8 worm cellular contexts compared by ENCODE assay signal in genomic region chrII:6046023-6046631, ce11.
TF ChIP-seq lines count a peak whose summit lies in the region.

No protein-coding gene starts in this region.

TF ChIP-seq in whole organism, L1 larva, 84 proteins besides CTCF, POLR2A, EP300 and RAD21 (continues in another document):
- TF ChIP-seq irx-1 (tag; optimal IDR thresholded peaks at IDR 0.05; lab: Kevin White, UChicago) (no peak), sptf-1 (tag; optimal IDR thresholded peaks at IDR 0.05; lab: Kevin White, UChicago) (no peak), elt-2 (tag; optimal IDR thresholded peaks at IDR 0.05; lab: Kevin White, UChicago) (no peak), lir-3 (tag; optimal IDR thresholded peaks at IDR 0.05; lab: Kevin White, UChicago; ENCODE audit: poor library complexity) (no peak), fkh-8 (tag; optimal IDR thresholded peaks at IDR 0.05; lab: Kevin White, UChicago) (no peak), fkh-4 (tag; optimal IDR thresholded peaks at IDR 0.05; lab: Kevin White, UChicago; ENCODE audit: borderline replicate concordance) (no peak), dsc-1 (tag; optimal IDR thresholded peaks at IDR 0.05; lab: Kevin White, UChicago) (no peak), F16B12.6 (tag; optimal IDR thresholded peaks at IDR 0.05; lab: Kevin White, UChicago) (no peak), mdl-1 (tag; optimal IDR thresholded peaks at IDR 0.05; lab: Kevin White, UChicago) (no peak), nhr-84 (tag; optimal IDR thresholded peaks at IDR 0.05; lab: Kevin White, UChicago) (no peak), ceh-82 (tag; optimal IDR thresholded peaks at IDR 0.05; lab: Kevin White, UChicago) (no peak), swsn-7 (tag; optimal IDR thresholded peaks at IDR 0.05; lab: Kevin White, UChicago) (no peak)

TF ChIP-seq in whole organism, L2 larva, 48 proteins besides CTCF, POLR2A, EP300 and RAD21 (continues in another document):
- TF ChIP-seq nhr-6 (tag; optimal IDR thresholded peaks at IDR 0.05; lab: Kevin White, UChicago) (no peak), dmd-4 (tag; optimal IDR thresholded peaks at IDR 0.05; lab: Kevin White, UChicago) (no peak), nhr-21 (tag; optimal IDR thresholded peaks at IDR 0.05; lab: Kevin White, UChicago) (no peak), sem-4 (tag; optimal IDR thresholded peaks at IDR 0.05; lab: Kevin White, UChicago) (peak; percentile 17), peb-1 (tag; optimal IDR thresholded peaks at IDR 0.05; lab: Kevin White, UChicago) (no peak), nhr-237 (tag; optimal IDR thresholded peaks at IDR 0.05; lab: Kevin White, UChicago) (no peak), elt-3 (tag; optimal IDR thresholded peaks at IDR 0.05; lab: Kevin White, UChicago) (no peak), lin-11 (tag; optimal IDR thresholded peaks at IDR 0.05; lab: Kevin White, UChicago) (no peak), ztf-11 (tag; optimal IDR thresholded peaks at IDR 0.05; lab: Kevin White, UChicago) (no peak), mdl-1 (tag; optimal IDR thresholded peaks at IDR 0.05; lab: Kevin White, UChicago) (no peak), nhr-11 (tag; optimal IDR thresholded peaks at IDR 0.05; lab: Kevin White, UChicago) (no peak)

TF ChIP-seq in whole organism, L3 larva, 47 proteins besides CTCF, POLR2A, EP300 and RAD21 (continues in another document):
- TF ChIP-seq lin-15B (tag; optimal IDR thresholded peaks at IDR 0.05; lab: Kevin White, UChicago) (no peak), ztf-11 (tag; optimal IDR thresholded peaks at IDR 0.05; lab: Kevin White, UChicago) (no peak), nhr-25 (tag; optimal IDR thresholded peaks at IDR 0.05; lab: Kevin White, UChicago) (peak; percentile 41), pha-4 (tag; optimal IDR thresholded peaks at IDR 0.05; lab: Kevin White, UChicago) (peak; percentile 49), jun-1 (tag; optimal IDR thresholded peaks at IDR 0.05; lab: Kevin White, UChicago) (no peak), daf-12 (tag; optimal IDR thresholded peaks at IDR 0.05; lab: Kevin White, UChicago) (no peak), nhr-237 (tag; optimal IDR thresholded peaks at IDR 0.05; lab: Kevin White, UChicago) (no peak), egl-5 (tag; optimal IDR thresholded peaks at IDR 0.05; lab: Kevin White, UChicago) (peak; percentile 30), lin-39 (tag; optimal IDR thresholded peaks at IDR 0.05; lab: Kevin White, UChicago) (peak; percentile 8), nfya-1 (tag; optimal IDR thresholded peaks at IDR 0.05; lab: Kevin White, UChicago; ENCODE audit: insufficient read depth) (peak; percentile 43), egl-27 (tag; optimal IDR thresholded peaks at IDR 0.05; lab: Kevin White, UChicago) (no peak), pqm-1 (tag; optimal IDR thresholded peaks at IDR 0.05; lab: Kevin White, UChicago) (no peak)

TF ChIP-seq in whole organism, L4 larva, 104 proteins besides CTCF, POLR2A, EP300 and RAD21:
- TF ChIP-seq lin-15B (tag; optimal IDR thresholded peaks at IDR 0.05; lab: Kevin White, UChicago): no peak
- TF ChIP-seq hlh-30 (tag; optimal IDR thresholded peaks at IDR 0.05; lab: Kevin White, UChicago; ENCODE audit: insufficient read depth): peak; percentile 13
- no peak for TF ChIP-seq mep-1 (tag; optimal IDR thresholded peaks at IDR 0.05; lab: Kevin White, UChicago)
- TF ChIP-seq lsy-2 (tag; optimal IDR thresholded peaks at IDR 0.05; lab: Kevin White, UChicago): peak in 1 of 2 experiments; percentile 31
- peak; percentile 56 for TF ChIP-seq mes-2 (tag; optimal IDR thresholded peaks at IDR 0.05; lab: Kevin White, UChicago; ENCODE audit: poor library complexity, severe bottlenecking)
- TF ChIP-seq Y48G9A.11 (GFP tag; IDR thresholded peaks at IDR 0.05; lab: Robert Waterston, UW): no peak
- peak in 1 of 2 experiments; percentile 62 for TF ChIP-seq unc-62 (GFP tag; optimal IDR thresholded peaks at IDR 0.05 in 1 of 2; lab: Kevin White, UChicago)
- TF ChIP-seq unc-62 (tag; optimal IDR thresholded peaks at IDR 0.05; lab: Kevin White, UChicago): no peak
- peak; percentile 46; the same call in 1 of the 2 replicates for TF ChIP-seq hmg-1.1 (GFP tag; IDR thresholded peaks at IDR 0.05; lab: Robert Waterston, UW)
- TF ChIP-seq aha-1 (tag; lab: Kevin White, UChicago): peak; percentile 54
- TF ChIP-seq arid-1 (GFP tag; conservative IDR thresholded peaks at IDR 0.05; lab: Robert Waterston, UW): no peak
- no peak for TF ChIP-seq nhr-111 (GFP tag; optimal IDR thresholded peaks at IDR 0.05; lab: Kevin White, UChicago)

TF ChIP-seq in whole organism, late embryonic, 69 proteins besides CTCF, POLR2A, EP300 and RAD21:
- TF ChIP-seq pha-2 (tag; optimal IDR thresholded peaks at IDR 0.05; lab: Kevin White, UChicago) (no peak), ceh-18 (tag; optimal IDR thresholded peaks at IDR 0.05; lab: Kevin White, UChicago) (peak; percentile 6)

TF ChIP-seq in whole organism, midembryonic, 9 proteins besides CTCF, POLR2A, EP300 and RAD21:
- TF ChIP-seq ztf-23 (GFP tag; IDR thresholded peaks at IDR 0.05; lab: Robert Waterston, UW): 0 out of 2 replicates have a peak, but pooled peaks have one; percentile 25
- no peak for TF ChIP-seq T22C8.4 (GFP tag; IDR thresholded peaks at IDR 0.05; lab: Robert Waterston, UW)

TF ChIP-seq in whole organism, mixed stage, embryonic, 35 proteins besides CTCF, POLR2A, EP300 and RAD21:
- TF ChIP-seq snpc-4 (tag; optimal IDR thresholded peaks at IDR 0.05; lab: Kevin White, UChicago) (no peak), ces-1 (GFP tag; optimal IDR thresholded peaks at IDR 0.05; lab: Kevin White, UChicago) (peak; percentile 7)

TF ChIP-seq in whole organism, young adult, 124 proteins besides CTCF, POLR2A, EP300 and RAD21:
- TF ChIP-seq gei-17 (GFP tag; optimal IDR thresholded peaks at IDR 0.05; lab: Kevin White, UChicago): no peak
- no peak for TF ChIP-seq ceh-40 (GFP tag; IDR thresholded peaks at IDR 0.05; lab: Robert Waterston, UW)
- peak; percentile 60 for TF ChIP-seq ztf-18 (tag; optimal IDR thresholded peaks at IDR 0.05; lab: Kevin White, UChicago)
- TF ChIP-seq aptf-3 (GFP tag; IDR thresholded peaks at IDR 0.05; lab: Robert Waterston, UW): no peak
- TF ChIP-seq madf-6 (GFP tag; IDR thresholded peaks at IDR 0.05; lab: Robert Waterston, UW): peak; percentile 36; the same call in 1 of the 2 replicates
